Fruit fly (Drosophila melanogaster) whole organism, prepupa: ENCODE measurements around the gene mRpS30.

Experiments
- CG10669 ChIP-seq: fragments of 200-800 bp; sonication (Bioruptor generic); optimal IDR thresholded peaks from 3 replicates; lab custom pipeline; 2018; ENCODE audit warnings: missing biosample characterization, mild to moderate bottlenecking, missing genetic modification characterization, moderate library complexity
- CG11762 ChIP-seq: fragments of 200-800 bp; sonication (Bioruptor generic); optimal IDR thresholded peaks from 3 replicates; lab custom pipeline; 2016; ENCODE audit warnings: missing biosample characterization, missing genetic modification characterization; ENCODE audit not compliant: insufficient read depth
- CG11902 ChIP-seq: fragments of 200-800 bp; sonication (Bioruptor generic); optimal IDR thresholded peaks from 3 replicates; lab custom pipeline; 2016; ENCODE audit warnings: missing biosample characterization, missing genetic modification characterization
- CG15336 ChIP-seq: fragments of 200-800 bp; sonication (Bioruptor generic); IDR thresholded peaks from 2 replicates; pipeline ENCODE4 v1.3.6; 2022; ENCODE audit warnings: missing biosample characterization, missing genetic modification characterization
- CG1621 ChIP-seq: fragments of 200-800 bp; sonication (Bioruptor generic); optimal IDR thresholded peaks from 3 replicates; lab custom pipeline; 2018; ENCODE audit warnings: missing biosample characterization, mild to moderate bottlenecking, missing genetic modification characterization
- CG31627 ChIP-seq: fragments of 200-800 bp; sonication (Bioruptor generic); optimal IDR thresholded peaks from 3 replicates; lab custom pipeline; 2016; ENCODE audit warnings: missing biosample characterization, missing genetic modification characterization
- CG34406 ChIP-seq: fragments of 200-800 bp; sonication (Bioruptor generic); optimal IDR thresholded peaks from 3 replicates; lab custom pipeline; 2016; ENCODE audit warnings: missing biosample characterization, missing genetic modification characterization
- CG4318 ChIP-seq: fragments of 200-800 bp; sonication (Bioruptor generic); optimal IDR thresholded peaks from 3 replicates; lab custom pipeline; 2017; ENCODE audit warnings: missing biosample characterization, mild to moderate bottlenecking, missing genetic modification characterization
- CG6808 ChIP-seq: fragments of 200-800 bp; sonication (Bioruptor generic); optimal IDR thresholded peaks from 3 replicates; lab custom pipeline; 2017; ENCODE audit warnings: missing biosample characterization, missing genetic modification characterization, mild to moderate bottlenecking, moderate library complexity, missing genetic modification reagents
- CG6854 ChIP-seq: fragments of 200-800 bp; sonication (Bioruptor generic); optimal IDR thresholded peaks from 2 replicates; lab custom pipeline; 2017; ENCODE audit warnings: missing biosample characterization, mild to moderate bottlenecking, missing genetic modification characterization
- CG7368 ChIP-seq: fragments of 200-800 bp; sonication (Bioruptor generic); optimal IDR thresholded peaks from 3 replicates; lab custom pipeline; 2016; ENCODE audit warnings: missing biosample characterization, missing genetic modification characterization
- CG8119 ChIP-seq: fragments of 200-800 bp; sonication (Bioruptor generic); IDR thresholded peaks from 3 replicates; pipeline ENCODE4 v1.3.6; 2022; ENCODE audit warnings: missing biosample characterization, missing genetic modification characterization
- CG8319 ChIP-seq: fragments of 200-800 bp; sonication (Bioruptor generic); optimal IDR thresholded peaks from 3 replicates; lab custom pipeline; 2016; ENCODE audit warnings: missing biosample characterization, missing genetic modification characterization
- CG9139 ChIP-seq: fragments of 200-800 bp; sonication (Bioruptor generic); optimal IDR thresholded peaks from 3 replicates; lab custom pipeline; 2017; ENCODE audit warnings: missing biosample characterization, mild to moderate bottlenecking, missing genetic modification characterization
- Eip75B ChIP-seq: fragments of 200-800 bp; sonication (Bioruptor generic); optimal IDR thresholded peaks from 3 replicates; lab custom pipeline; 2016; ENCODE audit warnings: missing biosample characterization, missing genetic modification characterization
- Eip78C ChIP-seq: fragments of 200-800 bp; sonication (Bioruptor generic); peaks from one replicate; lab custom pipeline; 2016; ENCODE audit warnings: missing biosample characterization, missing genetic modification characterization
- Eip93F ChIP-seq: fragments of 200-800 bp; sonication (Bioruptor generic); optimal IDR thresholded peaks from 2 replicates; lab custom pipeline; 2016; ENCODE audit warnings: missing biosample characterization, mild to moderate bottlenecking, missing genetic modification characterization
- Ets96B ChIP-seq: fragments of 200-800 bp; optimal IDR thresholded peaks from 2 replicates; lab custom pipeline; 2019; ENCODE audit warnings: missing biosample characterization, mild to moderate bottlenecking, missing genetic modification characterization, moderate library complexity
- Gug ChIP-seq: fragments of 200-800 bp; sonication (Bioruptor generic); IDR thresholded peaks from 2 replicates; pipeline ENCODE4 v1.3.6; 2022; ENCODE audit warnings: missing biosample characterization, missing genetic modification characterization
- Hr4 ChIP-seq: fragments of 200-800 bp; sonication (Bioruptor generic); optimal IDR thresholded peaks from 3 replicates; lab custom pipeline; 2016; ENCODE audit warnings: missing biosample characterization, missing genetic modification characterization
- Lpt ChIP-seq: fragments of 200-800 bp; sonication (Bioruptor generic); optimal IDR thresholded peaks from 3 replicates; lab custom pipeline; 2016; ENCODE audit warnings: missing biosample characterization, missing genetic modification characterization
- OdsH ChIP-seq: fragments of 200-800 bp; sonication (Bioruptor generic); optimal IDR thresholded peaks from 3 replicates; lab custom pipeline; 2016; ENCODE audit warnings: missing biosample characterization, missing genetic modification characterization
- Sox102F ChIP-seq: fragments of 200-800 bp; sonication (Bioruptor generic); optimal IDR thresholded peaks from 2 replicates; lab custom pipeline; 2016; ENCODE audit warnings: missing biosample characterization, mild to moderate bottlenecking, missing genetic modification characterization
- Sox15 ChIP-seq: fragments of 200-800 bp; sonication (Bioruptor generic); optimal IDR thresholded peaks from 3 replicates; lab custom pipeline; 2016; ENCODE audit warnings: missing biosample characterization, missing genetic modification characterization
- achi ChIP-seq: fragments of 200-800 bp; sonication (Bioruptor generic); optimal IDR thresholded peaks from 3 replicates; lab custom pipeline; 2016; ENCODE audit warnings: missing biosample characterization, missing genetic modification characterization
- acj6 ChIP-seq: fragments of 200-800 bp; sonication (Bioruptor generic); optimal IDR thresholded peaks from 3 replicates; lab custom pipeline; 2016; ENCODE audit warnings: missing biosample characterization, missing genetic modification characterization
- dac ChIP-seq: fragments of 200-800 bp; sonication (Bioruptor generic); optimal IDR thresholded peaks from 2 replicates; lab custom pipeline; 2017; ENCODE audit warnings: missing biosample characterization, mild to moderate bottlenecking, missing genetic modification characterization
- esn ChIP-seq: fragments of 200-800 bp; sonication (Bioruptor generic); optimal IDR thresholded peaks from 2 replicates; lab custom pipeline; 2016; ENCODE audit warnings: missing biosample characterization, mild to moderate bottlenecking, missing genetic modification characterization, moderate library complexity
- fd85E ChIP-seq: fragments of 200-800 bp; sonication (Bioruptor generic); optimal IDR thresholded peaks from 3 replicates; lab custom pipeline; 2016; ENCODE audit warnings: missing biosample characterization, missing genetic modification characterization
- net ChIP-seq: fragments of 200-800 bp; sonication (Bioruptor generic); optimal IDR thresholded peaks from 3 replicates; lab custom pipeline; 2016; ENCODE audit warnings: missing biosample characterization, missing genetic modification characterization
- salr ChIP-seq, 2 experiments: fragments of 200-800 bp; sonication (Bioruptor generic); optimal IDR thresholded peaks; 3 replicates each; lab custom pipeline; 2016 to 2018; ENCODE audit warnings: missing biosample characterization in 2 of 2, missing genetic modification characterization in 2 of 2, mild to moderate bottlenecking in 1 of 2
- spab ChIP-seq: fragments of 200-800 bp; sonication (Bioruptor generic); optimal IDR thresholded peaks from 2 replicates; lab custom pipeline; 2017; ENCODE audit warnings: missing biosample characterization, mild to moderate bottlenecking, missing genetic modification characterization, missing genetic modification reagents
- ss ChIP-seq, 2 experiments: fragments of 200-800 bp; sonication (Bioruptor generic); optimal IDR thresholded peaks; 2 replicates in 1 of 2; 3 replicates in 1 of 2; lab custom pipeline; 2017 to 2018; ENCODE audit warnings: mild to moderate bottlenecking in 2 of 2, missing biosample characterization in 2 of 2, missing genetic modification characterization in 2 of 2, moderate library complexity in 1 of 2
- svp ChIP-seq: fragments of 200-800 bp; sonication (Bioruptor generic); peaks from one replicate; lab custom pipeline; 2016; ENCODE audit warnings: missing biosample characterization, missing genetic modification characterization
- vri ChIP-seq: fragments of 200-800 bp; sonication (Bioruptor generic); optimal IDR thresholded peaks from 3 replicates; lab custom pipeline; 2016; ENCODE audit warnings: missing biosample characterization, mild to moderate bottlenecking, missing genetic modification characterization

Gene mRpS30

DNA sequence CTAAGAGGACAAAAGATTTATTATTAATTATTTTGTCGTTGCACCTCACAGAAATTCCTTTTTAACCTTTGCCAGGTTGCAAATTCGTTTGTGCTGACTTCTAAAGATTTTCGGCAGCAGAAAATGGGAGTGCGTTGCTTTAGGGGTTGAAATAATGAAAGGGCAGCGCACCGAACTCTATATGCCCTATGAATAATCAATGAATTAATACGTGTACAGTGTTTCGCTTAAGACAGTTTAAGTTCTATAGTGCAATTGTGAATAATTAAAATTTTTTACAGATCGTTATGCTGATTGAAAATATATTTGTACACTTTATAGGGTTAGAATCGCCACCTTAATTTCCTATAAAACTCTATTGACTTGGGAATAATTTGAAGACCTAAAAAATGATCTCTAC is 30.3 kb downstream of the mRpS30 start:
- TF ChIP-seq Eip78C (GFP tag; lab: Kevin White, UChicago) (peak; percentile 19), spab (GFP tag; lab: Kevin White, UChicago) (no peak)
- TF ChIP-seq, all 60 proteins: peak for 1

DNA sequence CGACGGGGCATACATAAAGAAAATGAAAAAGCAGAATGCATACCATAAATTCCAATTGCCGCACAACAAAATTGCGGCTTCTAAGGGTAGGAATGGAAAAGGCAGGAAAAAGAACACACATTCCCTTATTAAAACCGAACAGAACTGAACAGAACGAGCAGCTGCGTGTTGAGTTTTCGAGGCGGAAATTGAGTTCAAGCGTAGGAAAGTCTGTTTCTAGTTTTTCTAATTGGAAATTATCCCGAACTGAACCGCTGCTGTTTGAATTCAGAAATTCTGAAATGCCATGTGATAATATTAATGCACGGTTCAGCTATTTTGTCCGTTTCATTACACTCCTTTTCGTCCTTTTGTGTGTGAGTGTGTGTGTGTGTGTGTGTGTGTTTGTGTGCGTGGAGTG is 31.1 kb downstream of the mRpS30 start:
- TF ChIP-seq svp (GFP tag; lab: Kevin White, UChicago) (no peak), acj6 (GFP tag; lab: Kevin White, UChicago) (no peak), CG6808 (GFP tag; lab: Kevin White, UChicago) (no peak), CG1621 (tag; lab: Kevin White, UChicago) (no peak), CG6854 (GFP tag; lab: Kevin White, UChicago) (no peak), CG9139 (GFP tag; lab: Kevin White, UChicago) (no peak), achi (GFP tag; lab: Kevin White, UChicago) (no peak), CG8119 (GFP tag; lab: Robert Waterston, UW) (no peak), CG34406 (no peak), CG7368 (GFP tag; lab: Kevin White, UChicago) (no peak), salr (GFP tag; optimal IDR thresholded peaks at IDR 0.05; lab: Kevin White, UChicago) (no peak), vri (no peak), Eip93F (GFP tag; lab: Kevin White, UChicago) (no peak), CG10669 (no peak), spab (GFP tag; lab: Kevin White, UChicago) (no peak), CG31627 (no peak), OdsH (GFP tag; lab: Kevin White, UChicago) (no peak), Sox102F (GFP tag; lab: Kevin White, UChicago) (no peak), net (GFP tag; lab: Kevin White, UChicago) (no peak), ss (GFP tag; optimal IDR thresholded peaks at IDR 0.05; lab: Kevin White, UChicago) (no peak)

DNA sequence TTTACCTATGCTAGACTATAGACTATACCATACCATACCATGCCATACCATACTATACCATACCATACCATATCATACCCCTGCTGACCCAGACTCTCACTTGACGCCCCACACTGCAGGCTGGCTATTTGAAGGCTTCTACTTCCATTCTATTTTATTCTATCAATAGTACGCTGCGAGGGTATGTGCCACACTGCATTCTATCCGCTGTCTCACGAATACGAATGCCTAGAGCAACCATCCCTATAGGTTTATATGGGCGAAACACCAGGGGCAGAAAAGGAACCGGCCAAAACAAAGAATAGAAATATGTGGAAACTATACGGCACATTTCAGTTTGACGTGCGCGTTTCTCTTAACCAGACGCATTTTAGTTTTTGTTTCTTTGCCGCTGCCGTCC is 32.0 kb downstream of the mRpS30 start:
- no peak for TF ChIP-seq Gug (GFP tag; lab: Robert Waterston, UW)
- TF ChIP-seq CG11902 (GFP tag; lab: Kevin White, UChicago) = no peak
- no peak for TF ChIP-seq Sox15
- TF ChIP-seq CG8319 (GFP tag; lab: Kevin White, UChicago) = no peak
- no peak for TF ChIP-seq CG4318 (GFP tag; lab: Kevin White, UChicago)
- TF ChIP-seq fd85E (GFP tag; lab: Kevin White, UChicago) = no peak
- no peak for TF ChIP-seq Hr4 (GFP tag; lab: Kevin White, UChicago)
- TF ChIP-seq Eip75B (GFP tag; lab: Kevin White, UChicago) = no peak
- TF ChIP-seq CG11762 = no peak
- no peak for TF ChIP-seq Lpt (GFP tag; lab: Kevin White, UChicago)
- no peak for TF ChIP-seq esn
- no peak for TF ChIP-seq vri

DNA sequence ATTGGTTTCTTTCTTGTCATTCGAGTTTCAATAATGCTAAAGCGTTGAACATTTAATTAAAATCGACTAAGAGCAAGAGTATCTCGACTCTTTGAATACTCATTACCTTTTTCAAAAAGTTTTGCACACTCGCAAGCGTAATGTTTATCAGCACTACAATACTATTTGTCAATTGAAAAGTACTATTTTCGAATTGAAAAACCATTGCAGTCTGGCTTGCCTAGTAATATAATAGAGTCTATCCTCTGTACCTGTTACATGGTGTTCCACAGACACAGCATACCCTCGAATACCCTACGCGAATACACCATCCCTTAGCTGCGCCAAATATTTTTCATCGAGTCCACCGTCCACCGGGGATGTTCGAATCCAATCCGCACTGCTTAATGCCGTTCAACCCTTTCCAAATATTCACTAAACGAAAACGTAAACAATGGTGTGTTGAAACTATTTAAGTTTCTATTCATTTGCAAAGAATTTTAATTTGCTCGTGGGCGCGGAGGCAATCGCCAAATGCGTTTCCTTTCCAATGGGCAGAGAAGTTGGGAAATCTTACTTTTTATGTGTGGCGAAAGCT is 32.8 kb downstream of the mRpS30 start:
- TF ChIP-seq CG15336 (GFP tag; lab: Robert Waterston, UW) (no peak), esn (peak; percentile 25), CG8319 (GFP tag; lab: Kevin White, UChicago) (no peak), CG9139 (GFP tag; lab: Kevin White, UChicago) (no peak), dac (GFP tag; lab: Kevin White, UChicago) (no peak), Sox102F (GFP tag; lab: Kevin White, UChicago) (no peak), Ets96B (tag; lab: Kevin White, UChicago) (no peak), Eip78C (GFP tag; lab: Kevin White, UChicago) (peak; percentile 74)
